Worm (Caenorhabditis elegans) whole organism, mixed stage, embryonic: ENCODE measurements around the gene nfi-1.

Source experiments
- bed-3 ChIP-seq: fragments of 200-800 bp; sonication (Bioruptor generic); optimal IDR thresholded peaks from 3 replicates; lab custom pipeline; 2018; ENCODE audit warnings: mild to moderate bottlenecking, missing genetic modification characterization, moderate library complexity, missing compliant biosample characterization
- blmp-1 ChIP-seq: fragments of 150-350 bp; optimal IDR thresholded peaks from 2 replicates; lab custom pipeline; 2014; ENCODE audit warnings: missing biosample characterization, missing genetic modification characterization
- ceh-39 ChIP-seq: fragments of 150-350 bp; optimal IDR thresholded peaks from 2 replicates; lab custom pipeline; 2014; ENCODE audit warnings: missing biosample characterization, missing genetic modification characterization
- ceh-43 ChIP-seq: fragments of 200-800 bp; sonication (Bioruptor generic); optimal IDR thresholded peaks from 2 replicates; lab custom pipeline; 2018; ENCODE audit warnings: mild to moderate bottlenecking, missing genetic modification characterization, moderate library complexity, missing compliant biosample characterization
- ceh-83 ChIP-seq: fragments of 200-800 bp; sonication (Bioruptor generic); optimal IDR thresholded peaks from 2 replicates; lab custom pipeline; 2018; ENCODE audit warnings: mild to moderate bottlenecking, missing genetic modification characterization, missing compliant biosample characterization
- ces-1 ChIP-seq: fragments of 150-350 bp; optimal IDR thresholded peaks from 2 replicates; lab custom pipeline; 2014; ENCODE audit warnings: missing biosample characterization, missing genetic modification reagents, missing genetic modification characterization
- cnd-1 ChIP-seq: fragments of 200-800 bp; sonication (Bioruptor generic); optimal IDR thresholded peaks from 2 replicates; lab custom pipeline; 2018; ENCODE audit warnings: mild to moderate bottlenecking, missing genetic modification characterization, missing compliant biosample characterization
- drap-1 ChIP-seq: fragments of 200-800 bp; sonication (Bioruptor generic); optimal IDR thresholded peaks from 3 replicates; lab custom pipeline; 2018; ENCODE audit warnings: mild to moderate bottlenecking, missing genetic modification characterization, missing compliant biosample characterization
- elt-1 ChIP-seq: sonication (generic microtip); optimal IDR thresholded peaks from 2 replicates; lab custom pipeline; 2017; ENCODE audit warnings: missing genetic modification characterization, mild to moderate bottlenecking, missing compliant biosample characterization, antibody characterized with exemption, moderate library complexity, borderline replicate concordance; ENCODE audit not compliant: insufficient read depth
- elt-3 ChIP-seq: fragments of 150-350 bp; optimal IDR thresholded peaks from 2 replicates; lab custom pipeline; 2014; ENCODE audit warnings: missing biosample characterization, missing genetic modification characterization
- ham-2 ChIP-seq: fragments of 200-800 bp; sonication (Bioruptor generic); optimal IDR thresholded peaks from 2 replicates; lab custom pipeline; 2018; ENCODE audit warnings: mild to moderate bottlenecking, missing genetic modification characterization, missing compliant biosample characterization
- lin-13 ChIP-seq: fragments of 150-350 bp; optimal IDR thresholded peaks from 2 replicates; lab custom pipeline; 2014; ENCODE audit warnings: missing biosample characterization, missing genetic modification characterization
- lin-32 ChIP-seq: fragments of 200-800 bp; sonication (Bioruptor generic); optimal IDR thresholded peaks from 2 replicates; lab custom pipeline; 2018; ENCODE audit warnings: mild to moderate bottlenecking, missing genetic modification characterization, missing compliant biosample characterization
- lsy-2 ChIP-seq: fragments of 150-350 bp; optimal IDR thresholded peaks from 2 replicates; lab custom pipeline; 2014; ENCODE audit warnings: missing biosample characterization, missing genetic modification characterization
- mab-5 ChIP-seq: fragments of 150-350 bp; optimal IDR thresholded peaks from 2 replicates; lab custom pipeline; 2014; ENCODE audit warnings: missing biosample characterization, missing genetic modification characterization
- mep-1 ChIP-seq: fragments of 150-350 bp; optimal IDR thresholded peaks from 2 replicates; lab custom pipeline; 2017; ENCODE audit warnings: missing biosample characterization, missing genetic modification reagents, missing genetic modification characterization, inconsistent platforms
- mls-2 ChIP-seq: sonication (generic microtip); optimal IDR thresholded peaks from 2 replicates; lab custom pipeline; 2016; ENCODE audit warnings: mild to moderate bottlenecking, missing genetic modification characterization, moderate library complexity, missing compliant biosample characterization
- nhr-2 ChIP-seq: fragments of 150-350 bp; optimal IDR thresholded peaks from 2 replicates; lab custom pipeline; 2014; ENCODE audit warnings: missing biosample characterization, missing genetic modification characterization
- nhr-237 ChIP-seq: fragments of 150-350 bp; optimal IDR thresholded peaks from 2 replicates; lab custom pipeline; 2014; ENCODE audit warnings: missing biosample characterization, missing genetic modification characterization
- nhr-28 ChIP-seq: fragments of 150-350 bp; optimal IDR thresholded peaks from 2 replicates; lab custom pipeline; 2014; ENCODE audit warnings: missing biosample characterization, missing genetic modification characterization
- nhr-76 ChIP-seq: sonication (generic microtip); optimal IDR thresholded peaks from 2 replicates; lab custom pipeline; 2017; ENCODE audit warnings: missing biosample characterization, missing genetic modification characterization
- pha-4 ChIP-seq: fragments of 150-350 bp; optimal IDR thresholded peaks from 2 replicates; lab custom pipeline; 2018; ENCODE audit warnings: missing biosample characterization, missing genetic modification reagents, missing genetic modification characterization
- sem-2 ChIP-seq: fragments of 200-800 bp; sonication (Bioruptor generic); optimal IDR thresholded peaks from 2 replicates; lab custom pipeline; 2018; ENCODE audit warnings: mild to moderate bottlenecking, missing genetic modification characterization, missing compliant biosample characterization
- snpc-4 ChIP-seq: fragments of 150-350 bp; optimal IDR thresholded peaks from 2 replicates; lab custom pipeline; 2014; ENCODE audit warnings: missing biosample characterization, missing genetic modification characterization
- sptf-1 ChIP-seq: sonication (generic microtip); optimal IDR thresholded peaks from 2 replicates; lab custom pipeline; 2017; ENCODE audit warnings: mild to moderate bottlenecking, missing genetic modification characterization, moderate library complexity, missing compliant biosample characterization
- tbx-8 ChIP-seq: fragments of 200-800 bp; sonication (Bioruptor generic); optimal IDR thresholded peaks from 2 replicates; lab custom pipeline; 2018; ENCODE audit warnings: mild to moderate bottlenecking, missing genetic modification characterization, moderate library complexity, missing compliant biosample characterization
- unc-120 ChIP-seq: sonication (generic microtip); optimal IDR thresholded peaks from 2 replicates; lab custom pipeline; 2017; ENCODE audit warnings: missing genetic modification characterization, missing compliant biosample characterization; ENCODE audit not compliant: poor library complexity, severe bottlenecking
- unc-62 ChIP-seq: fragments of 150-350 bp; optimal IDR thresholded peaks from 2 replicates; lab custom pipeline; 2014; ENCODE audit warnings: missing biosample characterization, missing genetic modification reagents, missing genetic modification characterization
- zip-8 ChIP-seq: fragments of 150-350 bp; optimal IDR thresholded peaks from 2 replicates; lab custom pipeline; 2014; ENCODE audit warnings: missing biosample characterization, missing genetic modification characterization
- ztf-11 ChIP-seq: fragments of 150-350 bp; optimal IDR thresholded peaks from 2 replicates; lab custom pipeline; 2014; ENCODE audit warnings: missing biosample characterization, missing genetic modification characterization

nfi-1 gene

DNA sequence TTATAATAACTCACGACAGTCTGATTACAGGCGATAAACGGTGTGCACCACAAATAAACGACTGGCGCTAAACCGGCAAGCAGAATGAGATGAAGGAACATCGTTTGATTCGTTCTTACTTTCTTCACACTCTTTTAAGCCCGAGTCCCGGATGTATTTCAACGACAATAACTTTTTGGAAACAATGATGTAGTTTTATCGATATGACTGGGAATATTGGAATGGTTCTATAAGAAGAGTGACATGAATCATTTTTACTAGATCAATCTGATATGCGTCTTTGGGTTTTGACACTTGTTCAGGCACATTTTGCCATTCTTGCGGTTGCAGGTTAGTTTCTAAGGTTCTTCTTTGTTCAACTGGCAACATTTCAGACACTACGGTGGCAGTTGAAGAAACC is 23.5 kb downstream of the nfi-1 start, which contains the start of the genes ZK1290.11 and ZK1290.1:
Gene ZK1290.11 (minus strand): TSS at position 101 of the 400 bp plus-strand sequence.
Gene ZK1290.1 (plus strand): TSS at position 271 of the 400 bp plus-strand sequence.
- TF ChIP-seq lin-13 (tag; lab: Kevin White, UChicago) (no peak), ceh-43 (no peak), lin-32 (no peak), tbx-8 (GFP tag; lab: Kevin White, UChicago) (no peak), sem-2 (GFP tag; lab: Kevin White, UChicago) (no peak), zip-8 (tag; lab: Kevin White, UChicago) (no peak), pha-4 (no peak), ztf-11 (tag; lab: Kevin White, UChicago) (no peak), mls-2 (tag; lab: Kevin White, UChicago) (no peak), nhr-237 (tag; lab: Kevin White, UChicago) (no peak), unc-62 (GFP tag; lab: Kevin White, UChicago) (no peak), mab-5 (tag; lab: Kevin White, UChicago) (no peak), lsy-2 (tag; lab: Kevin White, UChicago) (no peak), elt-3 (tag; lab: Kevin White, UChicago) (no peak), nhr-2 (tag; lab: Kevin White, UChicago) (no peak)

DNA sequence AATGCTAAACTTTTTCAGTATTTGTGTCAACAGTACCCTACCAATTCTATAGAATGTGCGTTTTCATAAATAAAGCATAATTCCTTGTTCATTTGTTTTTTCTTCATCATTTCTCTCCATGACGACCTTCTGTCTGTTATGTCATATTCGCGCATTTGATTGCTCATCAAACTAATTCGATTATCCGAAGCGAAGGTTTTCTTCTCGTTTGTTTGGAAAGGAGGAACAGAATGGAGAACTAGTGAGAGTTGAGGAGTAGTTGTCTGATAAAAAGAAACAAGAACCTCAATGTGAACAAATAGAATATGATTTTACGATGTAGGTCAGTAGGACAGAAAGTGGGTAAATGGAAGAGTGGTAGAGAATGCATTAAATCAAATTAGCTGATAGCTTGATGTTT is 24.6 kb downstream of the nfi-1 start:
- no peak for TF ChIP-seq mep-1 (tag; lab: Kevin White, UChicago)
- TF ChIP-seq ceh-83 (GFP tag; lab: Kevin White, UChicago): no peak
- TF ChIP-seq ces-1: peak; percentile 40
- no peak for TF ChIP-seq ceh-39 (tag; lab: Kevin White, UChicago)
- TF ChIP-seq pha-4: no peak
- no peak for TF ChIP-seq nhr-76 (tag; lab: Kevin White, UChicago)
- TF ChIP-seq lin-13 (tag; lab: Kevin White, UChicago): no peak
- TF ChIP-seq nhr-2 (tag; lab: Kevin White, UChicago): no peak
- TF ChIP-seq nhr-28 (tag; lab: Kevin White, UChicago): no peak

DNA sequence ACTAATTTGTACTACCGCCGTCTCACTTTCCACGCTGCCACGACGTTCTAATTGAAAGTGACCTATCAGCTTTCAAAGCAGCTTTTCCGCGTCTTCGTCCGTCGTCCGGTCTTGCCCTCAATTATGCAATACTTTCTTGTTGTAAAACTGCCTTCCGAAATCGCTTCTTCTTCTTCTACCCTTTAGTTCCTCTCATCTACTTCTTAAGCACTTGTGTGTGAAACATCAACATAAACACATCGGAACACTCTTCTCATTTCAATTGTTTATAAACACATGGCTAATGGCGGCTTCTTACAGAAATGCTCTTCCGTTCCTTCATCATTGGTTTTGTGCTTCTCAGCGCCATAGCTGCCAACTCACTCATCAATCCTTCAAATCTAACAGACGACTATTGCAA is 32.3 kb downstream of the nfi-1 start, which contains the start of gene F35D2.3:
Gene F35D2.3 (plus strand): TSS at position 301 of the 400 bp plus-strand sequence.
- TF ChIP-seq unc-62 (GFP tag; lab: Kevin White, UChicago) (no peak), mep-1 (tag; lab: Kevin White, UChicago) (no peak), sem-2 (GFP tag; lab: Kevin White, UChicago) (no peak)

DNA sequence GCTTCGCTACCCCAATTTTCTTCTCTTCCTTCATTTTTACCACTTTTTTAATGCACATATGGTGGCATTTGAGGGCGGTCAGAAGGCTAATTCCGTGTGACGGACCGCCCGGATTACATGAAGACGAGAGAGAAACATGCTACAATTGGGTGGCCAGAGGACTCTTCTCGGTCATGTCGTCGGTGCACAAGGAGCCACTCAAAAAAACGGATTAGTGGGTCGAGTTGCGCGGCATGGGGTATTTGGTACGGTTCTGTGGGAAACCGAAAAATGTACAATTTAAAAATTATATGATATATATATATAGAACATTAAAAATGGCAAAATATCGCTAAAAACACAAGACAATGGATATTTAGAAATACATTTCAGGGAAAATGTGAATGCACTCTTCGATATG is 32.8 kb downstream of the nfi-1 start:
- no peak for TF ChIP-seq ham-2 (GFP tag; lab: Kevin White, UChicago)
- no peak for TF ChIP-seq bed-3 (GFP tag; lab: Kevin White, UChicago)
- TF ChIP-seq cnd-1 (tag; lab: Kevin White, UChicago): no peak
- TF ChIP-seq nhr-76 (tag; lab: Kevin White, UChicago): no peak
- TF ChIP-seq nhr-2 (tag; lab: Kevin White, UChicago): peak; percentile 87

- TF ChIP-seq ham-2 (GFP tag; lab: Kevin White, UChicago) (no peak), unc-120 (tag; lab: Kevin White, UChicago) (no peak), sptf-1 (no peak), ztf-11 (tag; lab: Kevin White, UChicago) (no peak), bed-3 (GFP tag; lab: Kevin White, UChicago) (no peak), unc-62 (GFP tag; lab: Kevin White, UChicago) (no peak), drap-1 (no peak), nhr-76 (tag; lab: Kevin White, UChicago) (no peak), elt-1 (tag; lab: Kevin White, UChicago) (no peak), lsy-2 (tag; lab: Kevin White, UChicago) (no peak), ces-1 (no peak), mep-1 (tag; lab: Kevin White, UChicago) (no peak), lin-32 (no peak), snpc-4 (tag; lab: Kevin White, UChicago) (no peak), pha-4 (no peak)
- TF ChIP-seq, all 35 proteins: peak for 0
These were observed 36.2 kb downstream of the nfi-1 start, which contains the start of gene F35D2.2 for ce11 chrII:7574143-7574542. TSS of gene F35D2.2 (plus strand) at chrII:7574443.

- TF ChIP-seq ztf-11 (tag; lab: Kevin White, UChicago): no peak
- no peak for TF ChIP-seq lin-13 (tag; lab: Kevin White, UChicago)
- TF ChIP-seq drap-1: no peak
- no peak for TF ChIP-seq pha-4
- TF ChIP-seq sptf-1: no peak
- TF ChIP-seq sem-2 (GFP tag; lab: Kevin White, UChicago): no peak
- TF ChIP-seq bed-3 (GFP tag; lab: Kevin White, UChicago): no peak
- TF ChIP-seq cnd-1 (tag; lab: Kevin White, UChicago): no peak
- TF ChIP-seq blmp-1 (tag; lab: Kevin White, UChicago): no peak
These were observed 37.6 kb downstream of the nfi-1 start, which contains the start of gene F35D2.1 for ce11 chrII:7575614-7576013. TSS of gene F35D2.1 (plus strand) at chrII:7575914.
